Worm (Caenorhabditis elegans) whole organism, early embryonic: ENCODE measurements around the gene F41H10.4.

Experiments used
- ama-1 ChIP-seq: fragments of 150-350 bp; optimal IDR thresholded peaks from 2 replicates; lab custom pipeline; 2014
- ets-7 ChIP-seq: sonication (generic microtip); optimal IDR thresholded peaks from 2 replicates; lab custom pipeline; 2016; ENCODE audit warnings: missing genotype, missing genetic modification characterization, missing compliant biosample characterization
- hmbx-1 ChIP-seq: sonication (generic microtip); optimal IDR thresholded peaks from 2 replicates; lab custom pipeline; 2016; ENCODE audit warnings: mild to moderate bottlenecking, missing genetic modification characterization, missing compliant biosample characterization
- hnd-1 ChIP-seq: sonication (generic microtip); optimal IDR thresholded peaks from 2 replicates; lab custom pipeline; 2016; ENCODE audit warnings: missing genetic modification characterization, missing compliant biosample characterization
- tbx-11 ChIP-seq: fragments of 200-800 bp; sonication (Bioruptor generic); IDR thresholded peaks from 2 replicates; pipeline ENCODE4 v1.3.6; 2022; ENCODE audit warnings: missing genetic modification characterization, missing compliant biosample characterization

- no peak for TF ChIP-seq tbx-11 (GFP tag; lab: Robert Waterston, UW)
- no peak for TF ChIP-seq ama-1 (lab: Kevin White, UChicago)
- no peak for TF ChIP-seq hmbx-1 (tag; lab: Kevin White, UChicago)
- TF ChIP-seq hnd-1, result no peak
- no peak for TF ChIP-seq ets-7 (tag; lab: Kevin White, UChicago)
Observed at ce11 chrIV:5415696-5416095, 51.3 kb downstream of the F41H10.4 start, which contains the start of gene spp-7.
